Worm (Caenorhabditis elegans) whole organism, L2 larva: Measurements from ENCODE around the gene lron-5.

ENCODE experiments used
- C34F6.9 ChIP-seq: fragments of 150-350 bp; optimal IDR thresholded peaks from 2 replicates; lab custom pipeline; 2014; ENCODE audit warnings: missing biosample characterization, missing genetic modification characterization
- F13H6.1 ChIP-seq: sonication (generic microtip); optimal IDR thresholded peaks from 2 replicates; lab custom pipeline; 2016; ENCODE audit warnings: missing genetic modification characterization, missing compliant biosample characterization
- Y55F3AM.14 ChIP-seq: fragments of 200-800 bp; sonication (Bioruptor generic); optimal IDR thresholded peaks from 2 replicates; lab custom pipeline; 2018; ENCODE audit warnings: mild to moderate bottlenecking, missing genetic modification characterization, missing compliant biosample characterization
- ZK546.5 ChIP-seq: sonication (generic microtip); optimal IDR thresholded peaks from 2 replicates; lab custom pipeline; 2017; ENCODE audit warnings: missing biosample characterization, missing genetic modification characterization
- aly-2 ChIP-seq: fragments of 150-350 bp; optimal IDR thresholded peaks from 2 replicates; lab custom pipeline; 2014; ENCODE audit warnings: missing biosample characterization, missing genetic modification characterization
- ama-1 ChIP-seq: fragments of 150-350 bp; optimal IDR thresholded peaks from 2 replicates; lab custom pipeline; 2018; ENCODE audit warnings: inconsistent platforms
- blmp-1 ChIP-seq: sonication (generic microtip); optimal IDR thresholded peaks from 2 replicates; lab custom pipeline; 2017; ENCODE audit warnings: missing genetic modification characterization, mild to moderate bottlenecking, missing compliant biosample characterization, antibody characterized with exemption, moderate library complexity; ENCODE audit not compliant: insufficient read depth
- ceh-16 ChIP-seq: fragments of 150-350 bp; optimal IDR thresholded peaks from 2 replicates; lab custom pipeline; 2014; ENCODE audit warnings: missing biosample characterization, missing genetic modification characterization
- ceh-82 ChIP-seq: fragments of 150-350 bp; optimal IDR thresholded peaks from 2 replicates; lab custom pipeline; 2014; ENCODE audit warnings: missing biosample characterization, missing genetic modification characterization
- crh-2 ChIP-seq: sonication (generic microtip); optimal IDR thresholded peaks from 2 replicates; lab custom pipeline; 2017; ENCODE audit warnings: missing biosample characterization, missing genetic modification characterization
- dmd-4 ChIP-seq: sonication (generic microtip); optimal IDR thresholded peaks from 2 replicates; lab custom pipeline; 2017; ENCODE audit warnings: missing biosample characterization, missing genetic modification characterization
- egl-27 ChIP-seq: sonication (generic microtip); optimal IDR thresholded peaks from 3 replicates; lab custom pipeline; 2017; ENCODE audit warnings: missing biosample characterization, missing genetic modification reagents, missing genetic modification characterization
- elt-1 ChIP-seq: fragments of 150-350 bp; optimal IDR thresholded peaks from 2 replicates; lab custom pipeline; 2014; ENCODE audit warnings: missing biosample characterization, missing genetic modification characterization
- elt-3 ChIP-seq: sonication (generic microtip); optimal IDR thresholded peaks from 2 replicates; lab custom pipeline; 2017; ENCODE audit warnings: missing biosample characterization, missing genetic modification characterization
- fos-1 ChIP-seq: fragments of 150-350 bp; optimal IDR thresholded peaks from 2 replicates; lab custom pipeline; 2014; ENCODE audit warnings: missing biosample characterization, missing genetic modification characterization
- gmeb-1 ChIP-seq: fragments of 150-350 bp; optimal IDR thresholded peaks from 2 replicates; lab custom pipeline; 2014; ENCODE audit warnings: missing biosample characterization, missing genetic modification characterization
- lin-11 ChIP-seq: fragments of 150-350 bp; sonication (generic microtip); optimal IDR thresholded peaks from 2 replicates; lab custom pipeline; 2014; ENCODE audit warnings: missing biosample characterization, missing genetic modification characterization, inconsistent platforms, mixed read lengths
- lin-13 ChIP-seq: fragments of 150-350 bp; optimal IDR thresholded peaks from 2 replicates; lab custom pipeline; 2014; ENCODE audit warnings: missing biosample characterization, missing genetic modification reagents, missing genetic modification characterization
- lsy-2 ChIP-seq, 2 experiments: fragments of 150-350 bp in 1 of 2; sonication (generic microtip) in 1 of 2; optimal IDR thresholded peaks; 2 replicates each; lab custom pipeline; 2014 to 2017; ENCODE audit warnings: missing biosample characterization in 2 of 2, missing genetic modification characterization in 2 of 2
- mab-5 ChIP-seq: fragments of 150-350 bp; optimal IDR thresholded peaks from 2 replicates; lab custom pipeline; 2014; ENCODE audit warnings: missing biosample characterization, missing genetic modification characterization
- mbf-1 ChIP-seq: sonication (generic microtip); optimal IDR thresholded peaks from 2 replicates; lab custom pipeline; 2017; ENCODE audit warnings: missing biosample characterization, missing genetic modification characterization
- mdl-1 ChIP-seq, 2 experiments: fragments of 150-350 bp in 1 of 2; sonication (generic microtip) in 1 of 2; optimal IDR thresholded peaks; 2 replicates each; lab custom pipeline; 2017; ENCODE audit warnings: missing biosample characterization in 2 of 2, missing genetic modification characterization in 2 of 2
- nhr-10 ChIP-seq: sonication (generic microtip); optimal IDR thresholded peaks from 2 replicates; lab custom pipeline; 2017; ENCODE audit warnings: missing biosample characterization, missing genetic modification characterization
- nhr-11 ChIP-seq: fragments of 150-350 bp; optimal IDR thresholded peaks from 2 replicates; lab custom pipeline; 2014; ENCODE audit warnings: missing biosample characterization, missing genetic modification characterization
- nhr-129 ChIP-seq: fragments of 150-350 bp; optimal IDR thresholded peaks from 2 replicates; lab custom pipeline; 2014; ENCODE audit warnings: missing biosample characterization, missing genetic modification characterization
- nhr-21 ChIP-seq: fragments of 150-350 bp; optimal IDR thresholded peaks from 2 replicates; lab custom pipeline; 2014; ENCODE audit warnings: missing biosample characterization, missing genetic modification characterization
- nhr-23 ChIP-seq: fragments of 150-350 bp; optimal IDR thresholded peaks from 2 replicates; lab custom pipeline; 2014; ENCODE audit warnings: missing biosample characterization, missing genetic modification reagents, missing genetic modification characterization
- nhr-237 ChIP-seq: fragments of 150-350 bp; optimal IDR thresholded peaks from 2 replicates; lab custom pipeline; 2014; ENCODE audit warnings: missing biosample characterization, missing genetic modification characterization
- nhr-25 ChIP-seq: fragments of 150-350 bp; sonication (generic microtip); optimal IDR thresholded peaks from 3 replicates; lab custom pipeline; 2014; ENCODE audit warnings: missing biosample characterization, missing genetic modification characterization
- nhr-6 ChIP-seq: fragments of 150-350 bp; optimal IDR thresholded peaks from 2 replicates; lab custom pipeline; 2014; ENCODE audit warnings: missing biosample characterization, missing genetic modification characterization
- nhr-77 ChIP-seq: fragments of 150-350 bp; optimal IDR thresholded peaks from 2 replicates; lab custom pipeline; 2014; ENCODE audit warnings: missing biosample characterization, missing genetic modification characterization
- peb-1 ChIP-seq: fragments of 150-350 bp; optimal IDR thresholded peaks from 2 replicates; lab custom pipeline; 2014; ENCODE audit warnings: missing biosample characterization, missing genetic modification characterization
- sem-4 ChIP-seq: fragments of 150-350 bp; optimal IDR thresholded peaks from 2 replicates; lab custom pipeline; 2014; ENCODE audit warnings: missing biosample characterization, missing genetic modification reagents, missing genetic modification characterization
- skn-1 ChIP-seq: sonication (generic microtip); optimal IDR thresholded peaks from 2 replicates; lab custom pipeline; 2017; ENCODE audit warnings: missing biosample characterization, missing genetic modification characterization
- sma-3 ChIP-seq: sonication (generic microtip); optimal IDR thresholded peaks from 2 replicates; lab custom pipeline; 2016; ENCODE audit warnings: missing genetic modification reagents, missing genetic modification characterization, missing compliant biosample characterization
- sma-9 ChIP-seq, 2 experiments: fragments of 150-350 bp in 1 of 2; sonication (generic microtip) in 1 of 2; optimal IDR thresholded peaks; 2 replicates each; lab custom pipeline; 2014 to 2016; ENCODE audit warnings: missing genetic modification characterization in 2 of 2, mild to moderate bottlenecking in 1 of 2, missing biosample characterization in 1 of 2, missing compliant biosample characterization in 1 of 2, missing genetic modification reagents in 1 of 2, moderate library complexity in 1 of 2
- snpc-4 ChIP-seq: fragments of 150-350 bp; optimal IDR thresholded peaks from 2 replicates; lab custom pipeline; 2014; ENCODE audit warnings: missing biosample characterization, missing genetic modification characterization
- unc-39 ChIP-seq: fragments of 150-350 bp; optimal IDR thresholded peaks from 2 replicates; lab custom pipeline; 2014; ENCODE audit warnings: missing biosample characterization, missing genetic modification characterization
- unc-55 ChIP-seq: fragments of 150-350 bp; sonication (generic microtip); optimal IDR thresholded peaks from 3 replicates; lab custom pipeline; 2014; ENCODE audit warnings: missing biosample characterization, missing genetic modification reagents, missing genetic modification characterization
- unc-62 ChIP-seq: fragments of 150-350 bp; optimal IDR thresholded peaks from 2 replicates; lab custom pipeline; 2014; ENCODE audit warnings: missing biosample characterization, missing genetic modification reagents, missing genetic modification characterization
- zag-1 ChIP-seq: fragments of 150-350 bp; optimal IDR thresholded peaks from 2 replicates; lab custom pipeline; 2014; ENCODE audit warnings: missing biosample characterization, missing genetic modification characterization
- ztf-1 ChIP-seq: fragments of 200-800 bp; sonication (Bioruptor generic); conservative IDR thresholded peaks from 2 replicates; pipeline ENCODE4 v1.3.6; 2022; ENCODE audit warnings: missing genetic modification characterization, missing compliant biosample characterization
- ztf-11 ChIP-seq: sonication (generic microtip); optimal IDR thresholded peaks from 2 replicates; lab custom pipeline; 2017; ENCODE audit warnings: missing biosample characterization, missing genetic modification characterization
- ztf-4 ChIP-seq: fragments of 150-350 bp; optimal IDR thresholded peaks from 2 replicates; lab custom pipeline; 2014; ENCODE audit warnings: missing biosample characterization, missing genetic modification characterization

lron-5 gene

ce11 chrIII:4653374-4653773 lies 30.5 kb downstream of the lron-5 start:
- TF ChIP-seq Y55F3AM.14 (GFP tag; lab: Kevin White, UChicago) = no peak
- no peak for TF ChIP-seq lsy-2 (tag; optimal IDR thresholded peaks at IDR 0.05; lab: Kevin White, UChicago)
- no peak for TF ChIP-seq egl-27 (tag; lab: Kevin White, UChicago)
- TF ChIP-seq aly-2 (tag; lab: Kevin White, UChicago) = no peak
- no peak for TF ChIP-seq peb-1
- no peak for TF ChIP-seq zag-1
- no peak for TF ChIP-seq nhr-10 (tag; lab: Kevin White, UChicago)
- TF ChIP-seq, all 48 proteins: peak for 0

- peak; percentile 17 for TF ChIP-seq ztf-4 (tag; lab: Kevin White, UChicago)
- TF ChIP-seq sma-9 (GFP tag; optimal IDR thresholded peaks at IDR 0.05; lab: Kevin White, UChicago) = no peak
- no peak for TF ChIP-seq sma-9 (tag; optimal IDR thresholded peaks at IDR 0.05; lab: Kevin White, UChicago)
- no peak for TF ChIP-seq unc-62
- TF ChIP-seq crh-2 (tag; lab: Kevin White, UChicago) = no peak
- TF ChIP-seq nhr-21 (tag; lab: Kevin White, UChicago) = no peak
- no peak for TF ChIP-seq unc-39 (tag; lab: Kevin White, UChicago)
- no peak for TF ChIP-seq nhr-11 (tag; lab: Kevin White, UChicago)
These were observed 31.1 kb downstream of the lron-5 start for ce11 chrIII:4653912-4654311.

- TF ChIP-seq ZK546.5 = no peak
- TF ChIP-seq nhr-23 (tag; lab: Kevin White, UChicago) = no peak
- no peak for TF ChIP-seq mdl-1 (tag; optimal IDR thresholded peaks at IDR 0.05; lab: Kevin White, UChicago)
- TF ChIP-seq nhr-129 (tag; lab: Kevin White, UChicago) = no peak
- TF ChIP-seq sma-3 (GFP tag; lab: Kevin White, UChicago) = no peak
- no peak for TF ChIP-seq dmd-4 (tag; lab: Kevin White, UChicago)
- no peak for TF ChIP-seq crh-2 (tag; lab: Kevin White, UChicago)
- no peak for TF ChIP-seq blmp-1 (tag; lab: Kevin White, UChicago)
- no peak for TF ChIP-seq lin-13 (GFP tag; lab: Kevin White, UChicago)
- no peak for TF ChIP-seq Y55F3AM.14 (GFP tag; lab: Kevin White, UChicago)
- TF ChIP-seq sma-9 (GFP tag; optimal IDR thresholded peaks at IDR 0.05; lab: Kevin White, UChicago) = no peak
- no peak for TF ChIP-seq sma-9 (tag; optimal IDR thresholded peaks at IDR 0.05; lab: Kevin White, UChicago)
- no peak for TF ChIP-seq nhr-10 (tag; lab: Kevin White, UChicago)
- no peak for TF ChIP-seq elt-1 (tag; lab: Kevin White, UChicago)
- TF ChIP-seq peb-1 = no peak
- TF ChIP-seq F13H6.1 (tag; lab: Kevin White, UChicago) = no peak
- no peak for TF ChIP-seq C34F6.9 (tag; lab: Kevin White, UChicago)
- no peak for TF ChIP-seq aly-2 (tag; lab: Kevin White, UChicago)
- TF ChIP-seq ztf-1 (GFP tag; lab: Robert Waterston, UW) = no peak
These were observed 32.6 kb downstream of the lron-5 start, which contains the start of gene T23F11.2 for ce11 chrIII:4655402-4655801. T23F11.2 (minus strand) TSS chrIII:4655502.

ce11 chrIII:4656415-4656814 lies 33.6 kb downstream of the lron-5 start:
- TF ChIP-seq blmp-1 (tag; lab: Kevin White, UChicago) = no peak
- no peak for TF ChIP-seq nhr-21 (tag; lab: Kevin White, UChicago)
- no peak for TF ChIP-seq ZK546.5
- TF ChIP-seq ceh-82 (tag; lab: Kevin White, UChicago) = no peak
- TF ChIP-seq mbf-1 (tag; lab: Kevin White, UChicago) = no peak
- peak; percentile 42 for TF ChIP-seq sem-4 (tag; lab: Kevin White, UChicago)
- peak; percentile 72 for TF ChIP-seq crh-2 (tag; lab: Kevin White, UChicago)
- no peak for TF ChIP-seq dmd-4 (tag; lab: Kevin White, UChicago)
- no peak for TF ChIP-seq unc-39 (tag; lab: Kevin White, UChicago)
- peak; percentile 45 for TF ChIP-seq egl-27 (tag; lab: Kevin White, UChicago)
- TF ChIP-seq elt-1 (tag; lab: Kevin White, UChicago) = no peak
- no peak for TF ChIP-seq peb-1
- no peak for TF ChIP-seq nhr-11 (tag; lab: Kevin White, UChicago)
- peak; percentile 28 for TF ChIP-seq snpc-4
- peak; percentile 35 for TF ChIP-seq sma-9 (GFP tag; optimal IDR thresholded peaks at IDR 0.05; lab: Kevin White, UChicago)
- no peak for TF ChIP-seq sma-9 (tag; optimal IDR thresholded peaks at IDR 0.05; lab: Kevin White, UChicago)
- TF ChIP-seq nhr-6 (tag; lab: Kevin White, UChicago) = no peak
- TF ChIP-seq lin-13 (GFP tag; lab: Kevin White, UChicago) = peak; percentile 36
- peak; percentile 40 for TF ChIP-seq mab-5 (tag; lab: Kevin White, UChicago)
- TF ChIP-seq fos-1 (tag; lab: Kevin White, UChicago) = no peak
- TF ChIP-seq unc-55 (GFP tag; lab: Kevin White, UChicago) = peak; percentile 91
- TF ChIP-seq nhr-129 (tag; lab: Kevin White, UChicago) = peak; percentile 68
- TF ChIP-seq nhr-25 = no peak
- TF ChIP-seq nhr-237 (tag; lab: Kevin White, UChicago) = no peak
- TF ChIP-seq aly-2 (tag; lab: Kevin White, UChicago) = no peak
- no peak for TF ChIP-seq ama-1
- TF ChIP-seq gmeb-1 = no peak
- TF ChIP-seq elt-3 = no peak
- peak; percentile 63 for TF ChIP-seq F13H6.1 (tag; lab: Kevin White, UChicago)
- no peak for TF ChIP-seq sma-3 (GFP tag; lab: Kevin White, UChicago)
- no peak for TF ChIP-seq ceh-16 (tag; lab: Kevin White, UChicago)
- TF ChIP-seq nhr-77 = no peak
- TF ChIP-seq lsy-2 (tag; optimal IDR thresholded peaks at IDR 0.05; lab: Kevin White, UChicago) = peak; percentile 55 to 70
- TF ChIP-seq nhr-10 (tag; lab: Kevin White, UChicago) = no peak
- no peak for TF ChIP-seq ztf-11 (tag; lab: Kevin White, UChicago)
- no peak for TF ChIP-seq skn-1
- TF ChIP-seq lin-11 (tag; lab: Kevin White, UChicago) = peak; percentile 70
